Worm (Caenorhabditis elegans): ENCODE data around the gene dyf-2.

DNA sequence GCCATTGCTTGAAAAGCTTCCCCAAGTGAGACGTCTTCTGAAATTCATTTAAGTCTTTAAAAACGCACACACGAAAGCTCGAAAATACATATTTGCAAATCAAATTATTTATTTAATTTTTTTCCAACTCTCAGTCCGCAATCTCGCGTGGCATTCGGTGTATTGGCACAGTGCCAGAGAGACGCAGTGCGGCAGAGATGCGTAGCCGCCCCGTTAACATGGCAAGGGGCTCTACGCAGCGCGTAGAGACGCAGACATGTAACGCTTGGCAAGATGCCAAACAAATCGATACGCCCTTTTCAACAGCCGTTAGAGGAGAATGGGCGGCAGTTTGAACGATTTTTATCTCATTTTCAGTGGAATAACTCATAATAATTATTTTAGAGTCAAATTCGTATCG, 42.7 kb downstream of the dyf-2 start, which contains the start of the genes drr-2 and set-16:
- no peak for TF ChIP-seq nhr-12 (tag; optimal IDR thresholded peaks at IDR 0.05)
- peak; percentile 98 for TF ChIP-seq mep-1 (tag; optimal IDR thresholded peaks at IDR 0.05)
- peak; percentile 85 for TF ChIP-seq cnd-1 (tag; optimal IDR thresholded peaks at IDR 0.05)
- peak; percentile 87 for TF ChIP-seq ztf-11 (tag; optimal IDR thresholded peaks at IDR 0.05)
- TF ChIP-seq mab-5 (tag; optimal IDR thresholded peaks at IDR 0.05) = peak; percentile 78
- TF ChIP-seq bed-3 (GFP tag; optimal IDR thresholded peaks at IDR 0.05) = peak; percentile 14
- peak; percentile 99 for TF ChIP-seq pha-4 (tag; optimal IDR thresholded peaks at IDR 0.05)
- peak; percentile 83 for TF ChIP-seq elt-3 (tag; optimal IDR thresholded peaks at IDR 0.05)

Data from whole organism, mixed stage, embryonic.